Fruit fly (Drosophila melanogaster) whole organism, embryonic: ENCODE measurements around the gene NijC.

Source experiments
- Awh ChIP-seq: fragments of 200-800 bp; sonication (Bioruptor generic); IDR thresholded peaks from 2 replicates; pipeline ENCODE4, ENCODE4 v1.3.6; 2022; ENCODE audit warnings: missing biosample characterization, missing genetic modification characterization
- B-H2 ChIP-seq: fragments of 200-800 bp; sonication (Bioruptor generic); optimal IDR thresholded peaks from 2 replicates; lab custom pipeline; 2018; ENCODE audit warnings: missing biosample characterization, mild to moderate bottlenecking, missing genetic modification characterization
- BtbVII ChIP-seq: fragments of 200-800 bp; sonication (Bioruptor generic); optimal IDR thresholded peaks from 3 replicates; lab custom pipeline; 2017; ENCODE audit warnings: missing biosample characterization, mild to moderate bottlenecking, missing genetic modification characterization
- CG10366 ChIP-seq: fragments of 200-800 bp; sonication (Bioruptor generic); IDR thresholded peaks from 2 replicates; pipeline ENCODE4 v1.3.6; 2022; ENCODE audit warnings: missing biosample characterization, missing genetic modification characterization
- CG11398 ChIP-seq: fragments of 200-800 bp; sonication (Bioruptor generic); optimal IDR thresholded peaks from 2 replicates; lab custom pipeline; 2016; ENCODE audit warnings: missing biosample characterization, missing genetic modification characterization
- CG11504 ChIP-seq: fragments of 200-800 bp; sonication (Bioruptor generic); optimal IDR thresholded peaks from 3 replicates; lab custom pipeline; 2019; ENCODE audit warnings: missing biosample characterization, mild to moderate bottlenecking, missing genetic modification characterization, moderate library complexity
- CG11723 ChIP-seq: fragments of 200-800 bp; sonication (Bioruptor generic); optimal IDR thresholded peaks from 2 replicates; lab custom pipeline; 2017; ENCODE audit warnings: missing biosample characterization, mild to moderate bottlenecking, missing genetic modification characterization
- CG12744 ChIP-seq: fragments of 200-800 bp; sonication (Bioruptor generic); optimal IDR thresholded peaks from 2 replicates; lab custom pipeline; 2016; ENCODE audit warnings: missing biosample characterization, missing genetic modification characterization
- CG17186 ChIP-seq: fragments of 200-800 bp; sonication (Bioruptor generic); optimal IDR thresholded peaks from 3 replicates; lab custom pipeline; 2017; ENCODE audit warnings: missing biosample characterization, missing genetic modification reagents, missing genetic modification characterization
- CG2129 ChIP-seq: fragments of 200-800 bp; sonication (Bioruptor generic); IDR thresholded peaks from 2 replicates; pipeline ENCODE4 v1.3.6; 2022; ENCODE audit warnings: missing biosample characterization, missing genetic modification characterization; ENCODE audit not compliant: partially characterized antibody
- CG2678 ChIP-seq: fragments of 200-800 bp; sonication (Bioruptor generic); optimal IDR thresholded peaks from 3 replicates; lab custom pipeline; 2019; ENCODE audit warnings: missing biosample characterization, mild to moderate bottlenecking, missing genetic modification characterization, moderate library complexity
- CG32532 ChIP-seq: fragments of 200-800 bp; sonication (Bioruptor generic); IDR thresholded peaks from 2 replicates; pipeline ENCODE4 v1.3.6; 2022; ENCODE audit warnings: missing biosample characterization, missing genetic modification characterization
- CG3281 ChIP-seq: fragments of 200-800 bp; sonication (Bioruptor generic); optimal IDR thresholded peaks from 3 replicates; lab custom pipeline; 2017; ENCODE audit warnings: missing biosample characterization, mild to moderate bottlenecking, missing genetic modification characterization
- CG33213 ChIP-seq: fragments of 200-800 bp; sonication (Bioruptor generic); optimal IDR thresholded peaks from 3 replicates; lab custom pipeline; 2016; ENCODE audit warnings: missing biosample characterization, missing genetic modification characterization
- CG34376 ChIP-seq: fragments of 200-800 bp; sonication (Bioruptor generic); optimal IDR thresholded peaks from 2 replicates; lab custom pipeline; 2018; ENCODE audit warnings: missing biosample characterization, mild to moderate bottlenecking, missing genetic modification characterization
- CG4328 ChIP-seq: fragments of 200-800 bp; sonication (Bioruptor generic); optimal IDR thresholded peaks from 3 replicates; lab custom pipeline; 2017; ENCODE audit warnings: missing biosample characterization, missing genetic modification reagents, missing genetic modification characterization
- CG8290 ChIP-seq, 3 experiments: fragments of 200-800 bp; sonication (Bioruptor generic); optimal IDR thresholded peaks; 2 replicates each; lab custom pipeline; 2016 to 2019; ENCODE audit warnings: missing biosample characterization in 3 of 3, missing genetic modification characterization in 3 of 3, mild to moderate bottlenecking in 2 of 3, moderate library complexity in 1 of 3
- D19A ChIP-seq: fragments of 200-800 bp; optimal IDR thresholded peaks from 3 replicates; lab custom pipeline; 2019; ENCODE audit warnings: missing biosample characterization, mild to moderate bottlenecking, missing genetic modification characterization, moderate library complexity
- Dref ChIP-seq: fragments of 200-800 bp; sonication (Bioruptor generic); IDR thresholded peaks from 2 replicates; pipeline ENCODE4 v1.3.6; 2022; ENCODE audit warnings: missing biosample characterization, missing genetic modification characterization
- Drgx ChIP-seq: fragments of 200-800 bp; sonication (Bioruptor generic); IDR thresholded peaks from 2 replicates; pipeline ENCODE4 v1.3.6; 2022; ENCODE audit warnings: missing biosample characterization, missing genetic modification characterization
- Fer3 ChIP-seq: fragments of 200-800 bp; sonication (Bioruptor generic); optimal IDR thresholded peaks from 2 replicates; lab custom pipeline; 2018; ENCODE audit warnings: missing biosample characterization, mild to moderate bottlenecking, missing genetic modification characterization, moderate library complexity
- GATAe ChIP-seq: fragments of 200-800 bp; sonication (Bioruptor generic); conservative IDR thresholded peaks from 2 replicates; pipeline ENCODE4 v1.3.6; 2022; ENCODE audit warnings: missing biosample characterization, missing genetic modification characterization
- Gug ChIP-seq: fragments of 200-800 bp; sonication (Bioruptor generic); IDR thresholded peaks from 4 replicates; pipeline ENCODE4 v1.3.6; 2022; ENCODE audit warnings: missing biosample characterization, missing genetic modification characterization
- Hand ChIP-seq: fragments of 200-800 bp; sonication (Bioruptor generic); optimal IDR thresholded peaks from 2 replicates; lab custom pipeline; 2017; ENCODE audit warnings: mild to moderate bottlenecking, missing biosample characterization, missing genetic modification reagents, missing genetic modification characterization
- Hmx ChIP-seq: fragments of 200-800 bp; sonication (Bioruptor generic); optimal IDR thresholded peaks from 2 replicates; lab custom pipeline; 2016; ENCODE audit warnings: missing biosample characterization, missing genetic modification characterization
- Hr51 ChIP-seq, 2 experiments: fragments of 200-800 bp; sonication (Bioruptor generic); optimal IDR thresholded peaks; 2 replicates in 1 of 2; 3 replicates in 1 of 2; lab custom pipeline; 2016 to 2018; ENCODE audit warnings: missing biosample characterization in 2 of 2, missing genetic modification characterization in 2 of 2, mild to moderate bottlenecking in 1 of 2, moderate library complexity in 1 of 2
- Lhr ChIP-seq: fragments of 200-800 bp; sonication (Bioruptor generic); optimal IDR thresholded peaks from 3 replicates; lab custom pipeline; 2017; ENCODE audit warnings: mild to moderate bottlenecking, missing biosample characterization, missing genetic modification reagents, missing genetic modification characterization
- Med ChIP-seq: fragments of 200-800 bp; sonication (Bioruptor generic); peaks from one replicate; lab custom pipeline; 2016; ENCODE audit warnings: missing biosample characterization, missing genetic modification characterization, mild to moderate bottlenecking, inconsistent platforms, moderate library complexity
- PHDP ChIP-seq: fragments of 200-800 bp; sonication (Bioruptor generic); optimal IDR thresholded peaks from 3 replicates; lab custom pipeline; 2018; ENCODE audit warnings: missing biosample characterization, mild to moderate bottlenecking, missing genetic modification characterization, moderate library complexity
- Side ChIP-seq: fragments of 200-800 bp; sonication (Bioruptor generic); optimal IDR thresholded peaks from 2 replicates; lab custom pipeline; 2016; ENCODE audit warnings: missing biosample characterization, missing genetic modification characterization
- Trl ChIP-seq, 3 experiments: fragments of >200 bp in 2 of 3; fragments of 200-800 bp in 1 of 3; sonication (Bioruptor generic) in 1 of 3; optimal IDR thresholded peaks; 2 replicates in 1 of 3; 3 replicates in 2 of 3; lab custom pipeline; 2016 to 2017; ENCODE audit warnings: missing biosample characterization in 1 of 3, missing genetic modification characterization in 1 of 3
- bowl ChIP-seq: fragments of 200-800 bp; sonication (Bioruptor generic); IDR thresholded peaks from 2 replicates; pipeline ENCODE4 v1.3.6; 2022; ENCODE audit warnings: missing biosample characterization, missing genetic modification characterization
- caup ChIP-seq: fragments of 200-800 bp; sonication (Bioruptor generic); optimal IDR thresholded peaks from 3 replicates; lab custom pipeline; 2017; ENCODE audit warnings: missing biosample characterization, mild to moderate bottlenecking, missing genetic modification characterization, moderate library complexity; ENCODE audit not compliant: severe bottlenecking
- chm ChIP-seq: fragments of 200-800 bp; sonication (Bioruptor generic); IDR thresholded peaks from 2 replicates; pipeline ENCODE4 v1.3.6; 2022; ENCODE audit warnings: missing biosample characterization, missing genetic modification characterization
- crp ChIP-seq, 2 experiments: fragments of 200-800 bp; sonication (Bioruptor generic); optimal IDR thresholded peaks; 2 replicates in 1 of 2; 3 replicates in 1 of 2; lab custom pipeline; 2017; ENCODE audit warnings: missing biosample characterization in 2 of 2, missing genetic modification characterization in 2 of 2, mild to moderate bottlenecking in 1 of 2, moderate library complexity in 1 of 2
- dm ChIP-seq: fragments of 200-800 bp; sonication (Bioruptor generic); optimal IDR thresholded peaks from 3 replicates; lab custom pipeline; 2016; ENCODE audit warnings: missing biosample characterization, missing genetic modification characterization
- exex ChIP-seq: fragments of 200-800 bp; sonication (Bioruptor generic); optimal IDR thresholded peaks from 4 replicates; lab custom pipeline; 2018; ENCODE audit warnings: missing biosample characterization, mild to moderate bottlenecking, missing genetic modification characterization, moderate library complexity
- gcm ChIP-seq: fragments of 200-800 bp; sonication (Bioruptor generic); optimal IDR thresholded peaks from 2 replicates; lab custom pipeline; 2019; ENCODE audit warnings: missing biosample characterization, mild to moderate bottlenecking, missing genetic modification characterization, moderate library complexity
- her ChIP-seq: fragments of 200-800 bp; sonication (Bioruptor generic); optimal IDR thresholded peaks from 2 replicates; lab custom pipeline; 2016; ENCODE audit warnings: missing biosample characterization, missing genetic modification characterization
- oc ChIP-seq: fragments of 200-800 bp; sonication (Bioruptor generic); optimal IDR thresholded peaks from 2 replicates; lab custom pipeline; 2018; ENCODE audit warnings: missing biosample characterization, mild to moderate bottlenecking, missing genetic modification characterization, moderate library complexity
- peb ChIP-seq: fragments of 200-800 bp; sonication (Bioruptor generic); IDR thresholded peaks from 2 replicates; pipeline ENCODE4 v1.3.6; 2022; ENCODE audit warnings: missing biosample characterization, missing genetic modification characterization
- row ChIP-seq: fragments of 200-800 bp; sonication (Bioruptor generic); IDR thresholded peaks from 3 replicates; pipeline ENCODE4 v1.3.6; 2022; ENCODE audit warnings: missing biosample characterization, missing genetic modification characterization
- sug ChIP-seq: fragments of 200-800 bp; optimal IDR thresholded peaks from 2 replicates; lab custom pipeline; 2019; ENCODE audit warnings: missing biosample characterization, mild to moderate bottlenecking, missing genetic modification characterization, moderate library complexity
- tap ChIP-seq: fragments of 200-800 bp; optimal IDR thresholded peaks from 3 replicates; lab custom pipeline; 2019; ENCODE audit warnings: missing biosample characterization, mild to moderate bottlenecking, missing genetic modification characterization, moderate library complexity

The NijC gene

DNA sequence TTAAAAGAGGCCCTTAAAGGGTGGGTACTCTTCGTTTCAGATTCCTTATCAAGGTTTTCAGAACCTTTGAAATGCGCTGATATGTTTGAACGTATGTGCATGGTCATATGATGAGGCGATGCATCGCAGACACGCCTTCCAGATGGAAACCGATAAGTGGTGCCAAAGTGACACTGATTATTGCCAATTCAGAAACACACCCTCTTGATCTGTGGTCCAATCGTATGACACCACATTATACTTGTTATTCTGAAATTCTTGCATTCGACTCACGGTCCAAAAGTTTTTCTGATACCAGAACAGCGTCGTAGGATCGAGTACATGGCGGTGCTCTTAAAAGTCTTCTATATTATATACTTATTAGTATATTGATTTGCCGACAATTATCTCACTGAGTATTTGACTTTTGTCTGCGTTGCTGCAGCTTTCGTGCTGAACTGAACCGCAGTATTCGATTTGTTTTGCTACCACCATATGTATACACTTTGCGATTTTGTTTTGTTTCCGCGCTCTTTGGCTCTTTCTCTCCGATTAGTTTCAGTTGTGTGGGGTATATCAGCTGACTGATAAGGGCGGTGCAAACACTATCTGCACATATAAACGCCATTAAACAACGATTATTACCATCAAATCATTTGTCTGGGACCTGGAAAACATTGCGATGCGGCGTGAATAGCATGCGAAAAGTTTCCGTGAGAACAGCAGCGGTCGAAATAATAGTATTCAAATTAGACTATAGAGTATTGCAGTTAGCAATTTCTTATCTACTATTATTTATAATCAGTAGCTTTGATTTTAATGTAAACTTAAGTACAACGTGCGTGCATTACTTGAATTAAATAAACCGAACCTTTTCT lies 25.6 kb downstream of the NijC start (continued):
- TF ChIP-seq CG33213 (GFP tag; lab: Kevin White, UChicago) = no peak
- TF ChIP-seq Hr51 (GFP tag; optimal IDR thresholded peaks at IDR 0.05; lab: Kevin White, UChicago) = no peak
- peak; percentile 23 for TF ChIP-seq CG3281
- no peak for TF ChIP-seq CG2129 (GFP tag; lab: Robert Waterston, UW)
- TF ChIP-seq caup = peak; percentile 5
- TF ChIP-seq CG10366 (GFP tag; lab: Robert Waterston, UW) = no peak
- no peak for TF ChIP-seq CG17186
- 0 out of 2 replicates have a peak, but pooled peaks have one; percentile 41 for TF ChIP-seq GATAe
- TF ChIP-seq Hand (GFP tag; lab: Kevin White, UChicago) = no peak
- peak in 1 of 2 experiments; percentile 4 for TF ChIP-seq Trl (optimal IDR thresholded peaks at IDR 0.05; lab: Kevin White, UChicago)
- TF ChIP-seq Trl (GFP tag; optimal IDR thresholded peaks at IDR 0.05; lab: Kevin White, UChicago) = no peak
- peak; percentile 29 for TF ChIP-seq CG2678 (tag; lab: Kevin White, UChicago)
- TF ChIP-seq CG8290 (GFP tag; optimal IDR thresholded peaks at IDR 0.05; lab: Kevin White, UChicago) = no peak
- peak in 1 of 2 experiments; percentile 56 for TF ChIP-seq CG8290 (tag; optimal IDR thresholded peaks at IDR 0.05; lab: Kevin White, UChicago)
- TF ChIP-seq Dref (GFP tag; lab: Robert Waterston, UW) = no peak
- no peak for TF ChIP-seq tap (tag; lab: Kevin White, UChicago)
- no peak for TF ChIP-seq oc
- TF ChIP-seq B-H2 (GFP tag; lab: Kevin White, UChicago) = no peak
- TF ChIP-seq Drgx = 0 out of 2 replicates have a peak, but pooled peaks have one; percentile 5
- no peak for TF ChIP-seq Lhr (GFP tag; lab: Kevin White, UChicago)
- TF ChIP-seq gcm = no peak
- peak; percentile 6 for TF ChIP-seq Fer3 (tag; lab: Kevin White, UChicago)
- peak; percentile 48 for TF ChIP-seq CG34376 (GFP tag; lab: Kevin White, UChicago)
- no peak for TF ChIP-seq Awh
- peak; percentile 62 for TF ChIP-seq Med (GFP tag; lab: Kevin White, UChicago)
- TF ChIP-seq CG12744 (GFP tag; lab: Kevin White, UChicago) = no peak
- no peak for TF ChIP-seq peb (GFP tag; lab: Robert Waterston, UW)
- no peak for TF ChIP-seq dm (GFP tag; lab: Kevin White, UChicago)
- peak; percentile 10 for TF ChIP-seq CG11504
- peak; percentile 8 for TF ChIP-seq BtbVII (GFP tag; lab: Kevin White, UChicago)
- TF ChIP-seq crp (GFP tag; optimal IDR thresholded peaks at IDR 0.05; lab: Kevin White, UChicago) = peak in 1 of 2 experiments; percentile 0
- TF ChIP-seq Gug (GFP tag; lab: Robert Waterston, UW) = no peak
- no peak for TF ChIP-seq CG4328 (GFP tag; lab: Kevin White, UChicago)
- no peak for TF ChIP-seq CG11398
- TF ChIP-seq her (GFP tag; lab: Kevin White, UChicago) = no peak
- TF ChIP-seq sug (tag; lab: Kevin White, UChicago) = peak; percentile 80
- no peak for TF ChIP-seq Hmx (GFP tag; lab: Kevin White, UChicago)
- TF ChIP-seq D19A (tag; lab: Kevin White, UChicago) = peak; percentile 5
- peak; percentile 98 for TF ChIP-seq exex (tag; lab: Kevin White, UChicago)
- TF ChIP-seq PHDP (tag; lab: Kevin White, UChicago) = peak; percentile 6
- TF ChIP-seq row (GFP tag; lab: Robert Waterston, UW) = peak; percentile 23; the same call in 1 of the 3 replicates
- no peak for TF ChIP-seq Side (GFP tag; lab: Kevin White, UChicago)
- no peak for TF ChIP-seq bowl (GFP tag; lab: Robert Waterston, UW)
- no peak for TF ChIP-seq CG11723
- 0 out of 2 replicates have a peak, but pooled peaks have one; percentile 24 for TF ChIP-seq CG32532 (GFP tag; lab: Robert Waterston, UW)
- no peak for TF ChIP-seq chm (GFP tag; lab: Robert Waterston, UW)
